Fruit fly (Drosophila melanogaster) Kc167 (cell line): ENCODE data around the gene CG15130.

Experiments
- Myc ChIP-seq: fragments of >200 bp; optimal IDR thresholded peaks from 2 replicates; lab custom pipeline; 2017; ENCODE audit warnings: missing external identifiers
- Sin3A ChIP-seq: fragments of >200 bp; optimal IDR thresholded peaks from 2 replicates; lab custom pipeline; 2018; ENCODE audit warnings: missing external identifiers
- insv ChIP-seq: fragments of >200 bp; optimal IDR thresholded peaks from 3 replicates; lab custom pipeline; 2018; ENCODE audit warnings: missing external identifiers
- psq ChIP-seq: fragments of >200 bp; optimal IDR thresholded peaks from 2 replicates; lab custom pipeline; 2017; ENCODE audit warnings: missing external identifiers

- no peak for TF ChIP-seq Sin3A (lab: Kevin White, UChicago)
- no peak for TF ChIP-seq Myc
- no peak for TF ChIP-seq insv (lab: Kevin White, UChicago)
- TF ChIP-seq psq (lab: Kevin White, UChicago), result no peak
These were observed 50.4 kb downstream of the CG15130 start, which contains the start of gene Ugt37A1 for dm6 chr2L:20374054-20374507.
